Fruit fly (Drosophila melanogaster) whole organism, prepupa: Measurements from ENCODE around the gene ABCB7.

Source experiments
- CG10631 ChIP-seq: fragments of 200-800 bp; sonication (Bioruptor generic); optimal IDR thresholded peaks from 2 replicates; lab custom pipeline; 2016; ENCODE audit warnings: missing biosample characterization, missing genetic modification characterization
- CG10669 ChIP-seq: fragments of 200-800 bp; sonication (Bioruptor generic); optimal IDR thresholded peaks from 3 replicates; lab custom pipeline; 2018; ENCODE audit warnings: missing biosample characterization, mild to moderate bottlenecking, missing genetic modification characterization, moderate library complexity
- CG11294 ChIP-seq: fragments of 200-800 bp; sonication (Bioruptor generic); IDR thresholded peaks from 2 replicates; pipeline ENCODE4 v1.3.6; 2022; ENCODE audit warnings: missing biosample characterization, missing genetic modification characterization
- CG11762 ChIP-seq: fragments of 200-800 bp; sonication (Bioruptor generic); optimal IDR thresholded peaks from 3 replicates; lab custom pipeline; 2016; ENCODE audit warnings: missing biosample characterization, missing genetic modification characterization; ENCODE audit not compliant: insufficient read depth
- CG11902 ChIP-seq: fragments of 200-800 bp; sonication (Bioruptor generic); optimal IDR thresholded peaks from 3 replicates; lab custom pipeline; 2016; ENCODE audit warnings: missing biosample characterization, missing genetic modification characterization
- CG15336 ChIP-seq: fragments of 200-800 bp; sonication (Bioruptor generic); IDR thresholded peaks from 2 replicates; pipeline ENCODE4 v1.3.6; 2022; ENCODE audit warnings: missing biosample characterization, missing genetic modification characterization
- CG1621 ChIP-seq: fragments of 200-800 bp; sonication (Bioruptor generic); optimal IDR thresholded peaks from 3 replicates; lab custom pipeline; 2018; ENCODE audit warnings: missing biosample characterization, mild to moderate bottlenecking, missing genetic modification characterization
- CG16779 ChIP-seq: fragments of 200-800 bp; sonication (Bioruptor generic); optimal IDR thresholded peaks from 3 replicates; lab custom pipeline; 2017; ENCODE audit warnings: missing biosample characterization, mild to moderate bottlenecking, missing genetic modification characterization
- CG31627 ChIP-seq: fragments of 200-800 bp; sonication (Bioruptor generic); optimal IDR thresholded peaks from 3 replicates; lab custom pipeline; 2016; ENCODE audit warnings: missing biosample characterization, missing genetic modification characterization
- CG32006 ChIP-seq: fragments of 200-800 bp; sonication (Bioruptor generic); optimal IDR thresholded peaks from 3 replicates; lab custom pipeline; 2017; ENCODE audit warnings: missing biosample characterization, mild to moderate bottlenecking, missing genetic modification characterization
- CG4318 ChIP-seq: fragments of 200-800 bp; sonication (Bioruptor generic); optimal IDR thresholded peaks from 3 replicates; lab custom pipeline; 2017; ENCODE audit warnings: missing biosample characterization, mild to moderate bottlenecking, missing genetic modification characterization
- CG6163 ChIP-seq: fragments of 200-800 bp; sonication (Bioruptor generic); IDR thresholded peaks from 3 replicates; pipeline ENCODE4 v1.3.6; 2022; ENCODE audit warnings: missing biosample characterization, missing genetic modification characterization
- CG6276 ChIP-seq: fragments of 200-800 bp; sonication (Bioruptor generic); optimal IDR thresholded peaks from 2 replicates; lab custom pipeline; 2017; ENCODE audit warnings: missing biosample characterization, mild to moderate bottlenecking, missing genetic modification characterization
- CG6854 ChIP-seq: fragments of 200-800 bp; sonication (Bioruptor generic); optimal IDR thresholded peaks from 2 replicates; lab custom pipeline; 2017; ENCODE audit warnings: missing biosample characterization, mild to moderate bottlenecking, missing genetic modification characterization
- CG8119 ChIP-seq: fragments of 200-800 bp; sonication (Bioruptor generic); IDR thresholded peaks from 3 replicates; pipeline ENCODE4 v1.3.6; 2022; ENCODE audit warnings: missing biosample characterization, missing genetic modification characterization
- CG8319 ChIP-seq: fragments of 200-800 bp; sonication (Bioruptor generic); optimal IDR thresholded peaks from 3 replicates; lab custom pipeline; 2016; ENCODE audit warnings: missing biosample characterization, missing genetic modification characterization
- CG8632 ChIP-seq: fragments of 200-800 bp; sonication (Bioruptor generic); optimal IDR thresholded peaks from 3 replicates; lab custom pipeline; 2016; ENCODE audit warnings: missing biosample characterization, missing genetic modification characterization
- CG9139 ChIP-seq: fragments of 200-800 bp; sonication (Bioruptor generic); optimal IDR thresholded peaks from 3 replicates; lab custom pipeline; 2017; ENCODE audit warnings: missing biosample characterization, mild to moderate bottlenecking, missing genetic modification characterization
- Eip75B ChIP-seq: fragments of 200-800 bp; sonication (Bioruptor generic); optimal IDR thresholded peaks from 3 replicates; lab custom pipeline; 2016; ENCODE audit warnings: missing biosample characterization, missing genetic modification characterization
- Eip78C ChIP-seq: fragments of 200-800 bp; sonication (Bioruptor generic); peaks from one replicate; lab custom pipeline; 2016; ENCODE audit warnings: missing biosample characterization, missing genetic modification characterization
- Ets96B ChIP-seq: fragments of 200-800 bp; optimal IDR thresholded peaks from 2 replicates; lab custom pipeline; 2019; ENCODE audit warnings: missing biosample characterization, mild to moderate bottlenecking, missing genetic modification characterization, moderate library complexity
- Gug ChIP-seq: fragments of 200-800 bp; sonication (Bioruptor generic); IDR thresholded peaks from 2 replicates; pipeline ENCODE4 v1.3.6; 2022; ENCODE audit warnings: missing biosample characterization, missing genetic modification characterization
- Hr38 ChIP-seq: sonication (Bioruptor generic); optimal IDR thresholded peaks from 2 replicates; lab custom pipeline; 2016; ENCODE audit warnings: missing biosample characterization, missing genetic modification characterization
- Hr39 ChIP-seq: fragments of 200-800 bp; sonication (Bioruptor generic); optimal IDR thresholded peaks from 2 replicates; lab custom pipeline; 2016; ENCODE audit warnings: missing biosample characterization, missing genetic modification characterization
- Hr4 ChIP-seq: fragments of 200-800 bp; sonication (Bioruptor generic); optimal IDR thresholded peaks from 3 replicates; lab custom pipeline; 2016; ENCODE audit warnings: missing biosample characterization, missing genetic modification characterization
- Lpt ChIP-seq: fragments of 200-800 bp; sonication (Bioruptor generic); optimal IDR thresholded peaks from 3 replicates; lab custom pipeline; 2016; ENCODE audit warnings: missing biosample characterization, missing genetic modification characterization
- Met ChIP-seq: fragments of 200-800 bp; sonication (Bioruptor generic); optimal IDR thresholded peaks from 3 replicates; lab custom pipeline; 2016; ENCODE audit warnings: missing biosample characterization, missing genetic modification characterization
- OdsH ChIP-seq: fragments of 200-800 bp; sonication (Bioruptor generic); optimal IDR thresholded peaks from 3 replicates; lab custom pipeline; 2016; ENCODE audit warnings: missing biosample characterization, missing genetic modification characterization
- Smox ChIP-seq: fragments of 200-800 bp; sonication (Bioruptor generic); optimal IDR thresholded peaks from 3 replicates; lab custom pipeline; 2016; ENCODE audit warnings: missing biosample characterization, missing genetic modification characterization
- Sox102F ChIP-seq: fragments of 200-800 bp; sonication (Bioruptor generic); optimal IDR thresholded peaks from 2 replicates; lab custom pipeline; 2016; ENCODE audit warnings: missing biosample characterization, mild to moderate bottlenecking, missing genetic modification characterization
- Sox14 ChIP-seq: fragments of 200-800 bp; sonication (Bioruptor generic); optimal IDR thresholded peaks from 3 replicates; lab custom pipeline; 2016; ENCODE audit warnings: missing biosample characterization, missing genetic modification characterization
- Sox15 ChIP-seq: fragments of 200-800 bp; sonication (Bioruptor generic); optimal IDR thresholded peaks from 3 replicates; lab custom pipeline; 2016; ENCODE audit warnings: missing biosample characterization, missing genetic modification characterization
- achi ChIP-seq: fragments of 200-800 bp; sonication (Bioruptor generic); optimal IDR thresholded peaks from 3 replicates; lab custom pipeline; 2016; ENCODE audit warnings: missing biosample characterization, missing genetic modification characterization
- acj6 ChIP-seq: fragments of 200-800 bp; sonication (Bioruptor generic); optimal IDR thresholded peaks from 3 replicates; lab custom pipeline; 2016; ENCODE audit warnings: missing biosample characterization, missing genetic modification characterization
- dac ChIP-seq: fragments of 200-800 bp; sonication (Bioruptor generic); optimal IDR thresholded peaks from 2 replicates; lab custom pipeline; 2017; ENCODE audit warnings: missing biosample characterization, mild to moderate bottlenecking, missing genetic modification characterization
- dsx ChIP-seq: fragments of 200-800 bp; optimal IDR thresholded peaks from 3 replicates; lab custom pipeline; 2019; ENCODE audit warnings: missing biosample characterization, mild to moderate bottlenecking, missing genetic modification characterization, moderate library complexity; ENCODE audit not compliant: poor library complexity, severe bottlenecking
- eg ChIP-seq: fragments of 200-800 bp; sonication (Bioruptor generic); IDR thresholded peaks from 3 replicates; pipeline ENCODE4 v1.3.6; 2022; ENCODE audit warnings: missing biosample characterization, missing genetic modification characterization
- fd59A ChIP-seq: fragments of 200-800 bp; sonication (Bioruptor generic); optimal IDR thresholded peaks from 2 replicates; lab custom pipeline; 2017; ENCODE audit warnings: missing biosample characterization, mild to moderate bottlenecking, missing genetic modification characterization, missing genetic modification reagents
- fkh ChIP-seq: fragments of 200-800 bp; sonication (Bioruptor generic); optimal IDR thresholded peaks from 3 replicates; lab custom pipeline; 2017; ENCODE audit warnings: missing biosample characterization, mild to moderate bottlenecking, missing genetic modification characterization, moderate library complexity
- lz ChIP-seq: fragments of 200-800 bp; sonication (Bioruptor generic); optimal IDR thresholded peaks from 3 replicates; lab custom pipeline; 2016; ENCODE audit warnings: missing biosample characterization, missing genetic modification characterization
- pdm3 ChIP-seq: fragments of 200-800 bp; sonication (Bioruptor generic); optimal IDR thresholded peaks from 3 replicates; lab custom pipeline; 2016; ENCODE audit warnings: missing biosample characterization, missing genetic modification characterization
- salr ChIP-seq, 2 experiments: fragments of 200-800 bp; sonication (Bioruptor generic); optimal IDR thresholded peaks; 3 replicates each; lab custom pipeline; 2016 to 2018; ENCODE audit warnings: missing biosample characterization in 2 of 2, missing genetic modification characterization in 2 of 2, mild to moderate bottlenecking in 1 of 2
- spab ChIP-seq: fragments of 200-800 bp; sonication (Bioruptor generic); optimal IDR thresholded peaks from 2 replicates; lab custom pipeline; 2017; ENCODE audit warnings: missing biosample characterization, mild to moderate bottlenecking, missing genetic modification characterization, missing genetic modification reagents
- ss ChIP-seq, 2 experiments: fragments of 200-800 bp; sonication (Bioruptor generic); optimal IDR thresholded peaks; 2 replicates in 1 of 2; 3 replicates in 1 of 2; lab custom pipeline; 2017 to 2018; ENCODE audit warnings: mild to moderate bottlenecking in 2 of 2, missing biosample characterization in 2 of 2, missing genetic modification characterization in 2 of 2, moderate library complexity in 1 of 2
- topi ChIP-seq: fragments of 200-800 bp; sonication (Bioruptor generic); optimal IDR thresholded peaks from 3 replicates; lab custom pipeline; 2016; ENCODE audit warnings: missing biosample characterization, missing genetic modification characterization

Gene ABCB7

dm6 chr3L:1639185-1639812 lies 21.1 kb downstream of the ABCB7 start, which contains the start of the genes Mettl2 and Bgb (continued):
- TF ChIP-seq CG31627 (GFP tag; lab: Kevin White, UChicago) (peak; percentile 90), Ets96B (tag; lab: Kevin White, UChicago) (peak; percentile 63), Met (GFP tag; lab: Kevin White, UChicago) (no peak), fkh (no peak), Smox (peak; percentile 73), CG15336 (GFP tag; lab: Robert Waterston, UW) (no peak), Eip75B (GFP tag; lab: Kevin White, UChicago) (no peak), Lpt (no peak), CG6854 (no peak), dsx (GFP tag; lab: Kevin White, UChicago) (no peak), Hr39 (GFP tag; lab: Kevin White, UChicago) (peak; percentile 90), CG11294 (GFP tag; lab: Robert Waterston, UW) (peak; percentile 54; the same call in 1 of the 2 replicates), lz (GFP tag; lab: Kevin White, UChicago) (peak; percentile 89), CG11762 (GFP tag; lab: Kevin White, UChicago) (peak; percentile 35), Sox14 (GFP tag; lab: Kevin White, UChicago) (peak; percentile 78), CG8119 (GFP tag; lab: Robert Waterston, UW) (peak; percentile 53), CG9139 (GFP tag; lab: Kevin White, UChicago) (peak; percentile 6), Eip78C (GFP tag; lab: Kevin White, UChicago) (no peak), achi (GFP tag; lab: Kevin White, UChicago) (peak; percentile 73), pdm3 (GFP tag; lab: Kevin White, UChicago) (no peak), CG8632 (peak; percentile 51), eg (GFP tag; lab: Robert Waterston, UW) (peak; percentile 73; the same call in 2 of the 3 replicates), Hr4 (peak; percentile 81), CG6276 (GFP tag; lab: Kevin White, UChicago) (no peak), CG10669 (no peak), spab (no peak)

dm6 chr3L:1644920-1645567 lies 26.8 kb downstream of the ABCB7 start, which contains the start of the genes alphaCOP and CG13919:
alphaCOP (minus strand) TSS chr3L:1645199.
CG13919 (plus strand) TSS chr3L:1645467.
- TF ChIP-seq lz (GFP tag; lab: Kevin White, UChicago) (peak; percentile 98), CG6163 (GFP tag; lab: Robert Waterston, UW) (peak; percentile 93), Sox14 (GFP tag; lab: Kevin White, UChicago) (peak; percentile 98), acj6 (peak; percentile 99), fkh (peak; percentile 94), Sox15 (GFP tag; lab: Kevin White, UChicago) (peak; percentile 97), CG4318 (GFP tag; lab: Kevin White, UChicago) (no peak), Hr38 (GFP tag; lab: Kevin White, UChicago) (peak; percentile 70), CG15336 (GFP tag; lab: Robert Waterston, UW) (peak; percentile 99), CG1621 (tag; lab: Kevin White, UChicago) (peak; percentile 95), dac (peak; percentile 91), Eip75B (GFP tag; lab: Kevin White, UChicago) (peak; percentile 96), CG9139 (GFP tag; lab: Kevin White, UChicago) (peak; percentile 95), CG8119 (GFP tag; lab: Robert Waterston, UW) (peak; percentile 99), CG16779 (tag; lab: Kevin White, UChicago) (peak; percentile 91), topi (GFP tag; lab: Kevin White, UChicago) (peak; percentile 98), Ets96B (tag; lab: Kevin White, UChicago) (peak; percentile 95), CG11294 (GFP tag; lab: Robert Waterston, UW) (peak; percentile 97), ss (GFP tag; optimal IDR thresholded peaks at IDR 0.05; lab: Kevin White, UChicago) (peak; percentile 94 to 97), salr (GFP tag; optimal IDR thresholded peaks at IDR 0.05; lab: Kevin White, UChicago) (peak; percentile 94), Smox (peak; percentile 97), CG32006 (GFP tag; lab: Kevin White, UChicago) (peak; percentile 97), spab (peak; percentile 89), fd59A (GFP tag; lab: Kevin White, UChicago) (peak; percentile 96), CG6854 (peak; percentile 82), Gug (GFP tag; lab: Robert Waterston, UW) (peak; percentile 96), Lpt (peak; percentile 97), CG10631 (GFP tag; lab: Kevin White, UChicago) (peak; percentile 98), CG8632 (peak; percentile 98), Sox102F (peak; percentile 97), pdm3 (GFP tag; lab: Kevin White, UChicago) (peak; percentile 98), CG11902 (GFP tag; lab: Kevin White, UChicago) (peak; percentile 91), CG8319 (GFP tag; lab: Kevin White, UChicago) (peak; percentile 96), OdsH (GFP tag; lab: Kevin White, UChicago) (peak; percentile 99), Hr4 (peak; percentile 98)
